Fruit fly (Drosophila melanogaster) whole organism, embryonic: ENCODE results near the gene dpr3.

Source experiments
- Ada2b ChIP-seq: fragments of 200-800 bp; sonication (Bioruptor generic); IDR thresholded peaks from 2 replicates; pipeline ENCODE4 v1.3.6; 2022; ENCODE audit warnings: missing biosample characterization, missing genetic modification characterization
- CG10431 ChIP-seq: fragments of 200-800 bp; sonication (Bioruptor generic); optimal IDR thresholded peaks from 3 replicates; lab custom pipeline; 2018; ENCODE audit warnings: missing biosample characterization, mild to moderate bottlenecking, missing genetic modification characterization
- CG12236 ChIP-seq: fragments of 200-800 bp; sonication (Bioruptor generic); optimal IDR thresholded peaks from 2 replicates; lab custom pipeline; 2016; ENCODE audit warnings: missing biosample characterization, missing genetic modification characterization
- CG1233 ChIP-seq: fragments of 200-800 bp; sonication (Bioruptor generic); optimal IDR thresholded peaks from 4 replicates; lab custom pipeline; 2018; ENCODE audit warnings: missing biosample characterization, mild to moderate bottlenecking, missing genetic modification characterization
- CG12744 ChIP-seq: fragments of 200-800 bp; sonication (Bioruptor generic); optimal IDR thresholded peaks from 2 replicates; lab custom pipeline; 2016; ENCODE audit warnings: missing biosample characterization, missing genetic modification characterization
- CG17385 ChIP-seq: fragments of 200-800 bp; sonication (Bioruptor generic); optimal IDR thresholded peaks from 3 replicates; lab custom pipeline; 2018; ENCODE audit warnings: missing biosample characterization, mild to moderate bottlenecking, missing genetic modification characterization
- CG17612 ChIP-seq: fragments of 200-800 bp; sonication (Bioruptor generic); IDR thresholded peaks from 2 replicates; pipeline ENCODE4 v1.3.6; 2022; ENCODE audit warnings: missing biosample characterization, missing genetic modification characterization
- CG18476 ChIP-seq: fragments of 200-800 bp; sonication (Bioruptor generic); optimal IDR thresholded peaks from 2 replicates; lab custom pipeline; 2016; ENCODE audit warnings: missing biosample characterization, mild to moderate bottlenecking, missing genetic modification characterization
- CG31365 ChIP-seq: fragments of 200-800 bp; sonication (Bioruptor generic); optimal IDR thresholded peaks from 2 replicates; lab custom pipeline; 2018; ENCODE audit warnings: missing biosample characterization, mild to moderate bottlenecking, missing genetic modification characterization
- CG3281 ChIP-seq: fragments of 200-800 bp; sonication (Bioruptor generic); optimal IDR thresholded peaks from 3 replicates; lab custom pipeline; 2017; ENCODE audit warnings: missing biosample characterization, mild to moderate bottlenecking, missing genetic modification characterization
- CG3726 ChIP-seq: fragments of 200-800 bp; sonication (Bioruptor generic); IDR thresholded peaks from 3 replicates; pipeline ENCODE4, ENCODE4 v1.3.6; 2022; ENCODE audit warnings: missing biosample characterization, missing genetic modification characterization
- CG4820 ChIP-seq: fragments of 200-800 bp; sonication (Bioruptor generic); optimal IDR thresholded peaks from 3 replicates; lab custom pipeline; 2016; ENCODE audit warnings: missing biosample characterization, missing genetic modification characterization
- CG5245 ChIP-seq: fragments of 200-800 bp; sonication (Bioruptor generic); optimal IDR thresholded peaks from 3 replicates; lab custom pipeline; 2016; ENCODE audit warnings: missing biosample characterization, missing genetic modification characterization
- CG7357 ChIP-seq: fragments of 200-800 bp; sonication (Bioruptor generic); IDR thresholded peaks from 3 replicates; pipeline ENCODE4 v1.3.6; 2022; ENCODE audit warnings: missing biosample characterization, missing genetic modification characterization
- CG8478 ChIP-seq: fragments of >200 bp; optimal IDR thresholded peaks from 2 replicates; lab custom pipeline; 2018
- CG8765 ChIP-seq: fragments of 200-800 bp; sonication (Bioruptor generic); IDR thresholded peaks from 2 replicates; pipeline ENCODE4 v1.3.6; 2022; ENCODE audit warnings: missing biosample characterization, missing genetic modification characterization
- CG9932 ChIP-seq: fragments of 200-800 bp; sonication (Bioruptor generic); IDR thresholded peaks from 2 replicates; pipeline ENCODE4 v1.3.6; 2022; ENCODE audit warnings: missing biosample characterization, missing genetic modification characterization
- CHES-1-like ChIP-seq: fragments of 200-800 bp; sonication (Bioruptor generic); optimal IDR thresholded peaks from 2 replicates; lab custom pipeline; 2016; ENCODE audit warnings: missing biosample characterization, missing genetic modification characterization
- Dref ChIP-seq: fragments of 200-800 bp; sonication (Bioruptor generic); IDR thresholded peaks from 2 replicates; pipeline ENCODE4 v1.3.6; 2022; ENCODE audit warnings: missing biosample characterization, missing genetic modification characterization
- Ets65A ChIP-seq: fragments of 200-800 bp; sonication (Bioruptor generic); peaks from one replicate; lab custom pipeline; 2016; ENCODE audit warnings: missing biosample characterization, missing genetic modification characterization
- Fer2 ChIP-seq: fragments of 200-800 bp; sonication (Bioruptor generic); optimal IDR thresholded peaks from 2 replicates; lab custom pipeline; 2018; ENCODE audit warnings: missing biosample characterization, mild to moderate bottlenecking, missing genetic modification characterization, moderate library complexity
- Hr78 ChIP-seq, 2 experiments: fragments of 200-800 bp in 1 of 2; fragments of >200 bp in 1 of 2; sonication (Bioruptor generic) in 1 of 2; optimal IDR thresholded peaks; 2 replicates each; lab custom pipeline; 2017 to 2019; ENCODE audit warnings: missing biosample characterization in 2 of 2, missing genetic modification characterization in 2 of 2, mild to moderate bottlenecking in 1 of 2, moderate library complexity in 1 of 2
- Mrtf ChIP-seq: fragments of 200-800 bp; sonication (Bioruptor generic); IDR thresholded peaks from 3 replicates; pipeline ENCODE4 v1.3.6; 2022; ENCODE audit warnings: missing biosample characterization, missing genetic modification characterization
- Opbp ChIP-seq: fragments of 200-800 bp; sonication (Bioruptor generic); IDR thresholded peaks from 3 replicates; pipeline ENCODE4 v1.3.6; 2022; ENCODE audit warnings: missing biosample characterization, missing genetic modification characterization; ENCODE audit not compliant: partially characterized antibody
- Poxn ChIP-seq: fragments of 200-800 bp; sonication (Bioruptor generic); IDR thresholded peaks from 2 replicates; pipeline ENCODE4 v1.3.6; 2022; ENCODE audit warnings: missing biosample characterization, missing genetic modification characterization
- Side ChIP-seq: fragments of 200-800 bp; sonication (Bioruptor generic); optimal IDR thresholded peaks from 2 replicates; lab custom pipeline; 2016; ENCODE audit warnings: missing biosample characterization, missing genetic modification characterization
- aop ChIP-seq: fragments of 200-800 bp; sonication (Bioruptor generic); IDR thresholded peaks from 2 replicates; pipeline ENCODE4 v1.3.6; 2022; ENCODE audit warnings: missing biosample characterization, missing genetic modification characterization
- ato ChIP-seq: fragments of 200-800 bp; sonication (Bioruptor generic); IDR thresholded peaks from 2 replicates; pipeline ENCODE4 v1.3.6; 2022; ENCODE audit warnings: missing biosample characterization, missing genetic modification characterization; ENCODE audit not compliant: partially characterized antibody
- crol ChIP-seq: fragments of 200-800 bp; sonication (Bioruptor generic); IDR thresholded peaks from 2 replicates; pipeline ENCODE4 v1.3.6; 2022; ENCODE audit warnings: missing biosample characterization, missing genetic modification characterization
- crp ChIP-seq, 2 experiments: fragments of 200-800 bp; sonication (Bioruptor generic); optimal IDR thresholded peaks; 2 replicates in 1 of 2; 3 replicates in 1 of 2; lab custom pipeline; 2017; ENCODE audit warnings: missing biosample characterization in 2 of 2, missing genetic modification characterization in 2 of 2, mild to moderate bottlenecking in 1 of 2, moderate library complexity in 1 of 2
- disco-r ChIP-seq: fragments of 200-800 bp; sonication (Bioruptor generic); optimal IDR thresholded peaks from 2 replicates; lab custom pipeline; 2016; ENCODE audit warnings: missing biosample characterization, missing genetic modification characterization
- dm ChIP-seq: fragments of 200-800 bp; sonication (Bioruptor generic); optimal IDR thresholded peaks from 3 replicates; lab custom pipeline; 2016; ENCODE audit warnings: missing biosample characterization, missing genetic modification characterization
- ewg ChIP-seq: fragments of 200-800 bp; sonication (Bioruptor generic); optimal IDR thresholded peaks from 3 replicates; lab custom pipeline; 2017; ENCODE audit warnings: mild to moderate bottlenecking, missing biosample characterization, missing genetic modification reagents, missing genetic modification characterization
- gcm2 ChIP-seq: fragments of 200-800 bp; sonication (Bioruptor generic); optimal IDR thresholded peaks from 2 replicates; lab custom pipeline; 2016; ENCODE audit warnings: missing biosample characterization, missing genetic modification characterization
- h ChIP-seq: fragments of >200 bp; optimal IDR thresholded peaks from 2 replicates; lab custom pipeline; 2017
- ham ChIP-seq: fragments of 200-800 bp; sonication (Bioruptor generic); IDR thresholded peaks from 2 replicates; pipeline ENCODE4 v1.3.6; 2022; ENCODE audit warnings: missing biosample characterization, missing genetic modification characterization
- kay ChIP-seq: fragments of 200-800 bp; sonication (Bioruptor generic); optimal IDR thresholded peaks from 2 replicates; lab custom pipeline; 2016; ENCODE audit warnings: missing biosample characterization, missing genetic modification characterization
- ken ChIP-seq: fragments of 200-800 bp; sonication (Bioruptor generic); IDR thresholded peaks from 3 replicates; pipeline ENCODE4 v1.3.6; 2022; ENCODE audit warnings: missing biosample characterization, missing genetic modification characterization
- knrl ChIP-seq: fragments of 200-800 bp; sonication (Bioruptor generic); IDR thresholded peaks from 3 replicates; pipeline ENCODE4 v1.3.6; 2022; ENCODE audit warnings: missing biosample characterization, missing genetic modification characterization; ENCODE audit not compliant: partially characterized antibody
- lbe ChIP-seq: fragments of 200-800 bp; sonication (Bioruptor generic); optimal IDR thresholded peaks from 2 replicates; lab custom pipeline; 2016; ENCODE audit warnings: missing biosample characterization, mild to moderate bottlenecking, missing genetic modification characterization
- lola ChIP-seq, 3 experiments: fragments of >200 bp in 2 of 3; fragments of 200-800 bp in 1 of 3; sonication (Bioruptor generic) in 1 of 3; optimal IDR thresholded peaks; 2 replicates each; lab custom pipeline; 2017 to 2019; ENCODE audit warnings: missing biosample characterization in 3 of 3, missing genetic modification characterization in 3 of 3, mild to moderate bottlenecking in 1 of 3, moderate library complexity in 1 of 3
- prd ChIP-seq, 3 experiments: fragments of >200 bp in 2 of 3; fragments of 200-800 bp in 1 of 3; sonication (Bioruptor generic) in 1 of 3; optimal IDR thresholded peaks in 2 of 3; IDR thresholded peaks in 1 of 3; 2 replicates in 2 of 3; 3 replicates in 1 of 3; pipeline versions ENCODE4 v1.3.6 to Lab custom; 2017 to 2022; ENCODE audit warnings: missing biosample characterization in 1 of 3, missing genetic modification characterization in 1 of 3
- psq ChIP-seq: fragments of 200-800 bp; sonication (Bioruptor generic); optimal IDR thresholded peaks from 2 replicates; lab custom pipeline; 2017; ENCODE audit warnings: missing biosample characterization, missing genetic modification characterization
- pzg ChIP-seq: fragments of 200-800 bp; sonication (Bioruptor generic); optimal IDR thresholded peaks from 3 replicates; lab custom pipeline; 2018; ENCODE audit warnings: missing biosample characterization, mild to moderate bottlenecking, missing genetic modification characterization, moderate library complexity
- rib ChIP-seq: fragments of 200-800 bp; sonication (Bioruptor generic); IDR thresholded peaks from 2 replicates; pipeline ENCODE4 v1.3.6; 2022; ENCODE audit warnings: missing biosample characterization, missing genetic modification characterization
- tap ChIP-seq: fragments of 200-800 bp; optimal IDR thresholded peaks from 3 replicates; lab custom pipeline; 2019; ENCODE audit warnings: missing biosample characterization, mild to moderate bottlenecking, missing genetic modification characterization, moderate library complexity
- tll ChIP-seq, 2 experiments: fragments of 200-800 bp in 1 of 2; fragments of >200 bp in 1 of 2; sonication (Bioruptor generic) in 1 of 2; optimal IDR thresholded peaks; 2 replicates each; lab custom pipeline; 2017 to 2019; ENCODE audit warnings: missing biosample characterization in 2 of 2, missing genetic modification characterization in 2 of 2, mild to moderate bottlenecking in 1 of 2, moderate library complexity in 1 of 2
- toy ChIP-seq: fragments of 200-800 bp; sonication (Bioruptor generic); IDR thresholded peaks from 2 replicates; pipeline ENCODE4 v1.3.6; 2022; ENCODE audit warnings: missing biosample characterization, missing genetic modification characterization
- wek ChIP-seq: fragments of 200-800 bp; sonication (Bioruptor generic); optimal IDR thresholded peaks from 3 replicates; lab custom pipeline; 2018; ENCODE audit warnings: missing biosample characterization, mild to moderate bottlenecking, missing genetic modification characterization, moderate library complexity
- zen2 ChIP-seq: fragments of 200-800 bp; sonication (Bioruptor generic); IDR thresholded peaks from 3 replicates; pipeline ENCODE4 v1.3.6; 2022; ENCODE audit warnings: missing biosample characterization, missing genetic modification characterization; ENCODE audit not compliant: partially characterized antibody

The dpr3 gene

DNA sequence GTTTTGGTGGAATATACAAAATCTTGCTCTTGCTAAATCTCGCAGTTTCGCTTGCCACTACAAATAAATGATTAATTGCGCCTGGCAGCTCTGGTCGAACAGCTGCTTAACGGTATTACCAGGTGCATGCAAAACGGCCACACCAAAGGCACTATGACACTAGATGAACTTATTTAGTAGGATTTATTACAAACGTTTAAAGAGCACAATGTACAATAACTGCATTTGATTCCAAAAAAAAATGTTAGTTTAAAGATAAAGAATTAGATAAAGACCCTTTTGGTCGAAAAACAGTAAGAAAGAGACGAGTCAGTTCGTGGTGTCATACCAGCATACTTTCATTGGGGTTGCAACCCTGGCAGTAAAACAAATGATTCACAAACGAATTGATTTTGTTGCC, 37.5 kb upstream of the dpr3 start, which contains the start of the genes CG11723 and Tbcd (continued):
- TF ChIP-seq CG17612 (peak; percentile 77), disco-r (peak; percentile 79), CG4820 (GFP tag; lab: Kevin White, UChicago) (peak; percentile 83), lola (GFP tag; optimal IDR thresholded peaks at IDR 0.05; lab: Kevin White, UChicago) (peak in 1 of 3 experiments; percentile 85), knrl (peak; percentile 52; the same call in 2 of the 3 replicates), tap (tag; lab: Kevin White, UChicago) (no peak), crp (GFP tag; optimal IDR thresholded peaks at IDR 0.05; lab: Kevin White, UChicago) (peak; percentile 79 to 92), CG17385 (GFP tag; lab: Kevin White, UChicago) (peak; percentile 86), kay (GFP tag; lab: Kevin White, UChicago) (peak; percentile 94), prd (optimal IDR thresholded peaks at IDR 0.05; lab: Kevin White, UChicago) (no peak), prd (GFP tag; IDR thresholded peaks at IDR 0.05; lab: Robert Waterston, UW) (peak; percentile 94), crol (no peak), CHES-1-like (GFP tag; lab: Kevin White, UChicago) (peak; percentile 87), CG3281 (GFP tag; lab: Kevin White, UChicago) (no peak), CG9932 (peak; percentile 90), Opbp (GFP tag; lab: Robert Waterston, UW) (no peak; the same call in 2 of the 3 replicates), CG8478 (lab: Kevin White, UChicago) (no peak), CG12236 (GFP tag; lab: Kevin White, UChicago) (peak; percentile 69), CG12744 (GFP tag; lab: Kevin White, UChicago) (peak; percentile 73), CG1233 (GFP tag; lab: Kevin White, UChicago) (peak; percentile 84), Hr78 (GFP tag; optimal IDR thresholded peaks at IDR 0.05; lab: Kevin White, UChicago) (no peak), Ets65A (GFP tag; lab: Kevin White, UChicago) (peak; percentile 97), ewg (GFP tag; lab: Kevin White, UChicago) (no peak), CG5245 (GFP tag; lab: Kevin White, UChicago) (peak; percentile 72), psq (GFP tag; lab: Kevin White, UChicago) (peak; percentile 60), lbe (GFP tag; lab: Kevin White, UChicago) (no peak), Fer2 (tag; lab: Kevin White, UChicago) (peak; percentile 75), ato (GFP tag; lab: Robert Waterston, UW) (0 out of 2 replicates have a peak, but pooled peaks have one; percentile 30), CG7357 (GFP tag; lab: Robert Waterston, UW) (peak; percentile 84), dm (GFP tag; lab: Kevin White, UChicago) (peak; percentile 72), pzg (GFP tag; lab: Kevin White, UChicago) (peak; percentile 65), tll (GFP tag; optimal IDR thresholded peaks at IDR 0.05; lab: Kevin White, UChicago) (peak in 1 of 2 experiments; percentile 20), ken (GFP tag; lab: Robert Waterston, UW) (peak; percentile 93), CG8765 (GFP tag; lab: Robert Waterston, UW) (peak; percentile 91), CG31365 (tag; lab: Kevin White, UChicago) (no peak), zen2 (GFP tag; lab: Robert Waterston, UW) (no peak), Poxn (GFP tag; lab: Robert Waterston, UW) (peak; percentile 61; the same call in 1 of the 2 replicates), CG10431 (GFP tag; lab: Kevin White, UChicago) (peak; percentile 46), rib (GFP tag; lab: Robert Waterston, UW) (peak; percentile 85), aop (GFP tag; lab: Robert Waterston, UW) (peak; percentile 85), Dref (0 out of 2 replicates have a peak, but pooled peaks have one; percentile 22), ham (GFP tag; lab: Robert Waterston, UW) (peak; percentile 63; the same call in 1 of the 2 replicates), toy (GFP tag; lab: Robert Waterston, UW) (peak; percentile 76; the same call in 1 of the 2 replicates), CG18476 (GFP tag; lab: Kevin White, UChicago) (peak; percentile 85), Mrtf (GFP tag; lab: Robert Waterston, UW) (peak; percentile 91), h (no peak), Ada2b (peak; percentile 91), Side (peak; percentile 86), gcm2 (GFP tag; lab: Kevin White, UChicago) (peak; percentile 73), wek (GFP tag; lab: Kevin White, UChicago) (peak; percentile 64), CG3726 (GFP tag; lab: Robert Waterston, UW) (peak; percentile 88)
